Worm (Caenorhabditis elegans) whole organism, early embryonic: ENCODE results near the gene F14F8.14.

ENCODE experiments used
- ama-1 ChIP-seq: fragments of 150-350 bp; optimal IDR thresholded peaks from 2 replicates; lab custom pipeline; 2014
- ceh-36 ChIP-seq: sonication (generic microtip); optimal IDR thresholded peaks from 2 replicates; lab custom pipeline; 2016; ENCODE audit warnings: missing genetic modification characterization, inconsistent platforms, missing compliant biosample characterization
- ets-7 ChIP-seq: sonication (generic microtip); optimal IDR thresholded peaks from 2 replicates; lab custom pipeline; 2016; ENCODE audit warnings: missing genotype, missing genetic modification characterization, missing compliant biosample characterization
- hmg-4 ChIP-seq: fragments of 200-800 bp; sonication (Bioruptor generic); optimal IDR thresholded peaks from 2 replicates; lab custom pipeline; 2018; ENCODE audit warnings: mild to moderate bottlenecking, missing genetic modification characterization, missing compliant biosample characterization
- scrt-1 ChIP-seq: fragments of 200-800 bp; sonication (Bioruptor generic); IDR thresholded peaks from 2 replicates; pipeline ENCODE4 v1.3.6; 2022; ENCODE audit warnings: missing genetic modification characterization, missing compliant biosample characterization
- tbx-11 ChIP-seq: fragments of 200-800 bp; sonication (Bioruptor generic); IDR thresholded peaks from 2 replicates; pipeline ENCODE4 v1.3.6; 2022; ENCODE audit warnings: missing genetic modification characterization, missing compliant biosample characterization

- TF ChIP-seq ceh-36 (no peak), scrt-1 (GFP tag; lab: Robert Waterston, UW) (no peak), tbx-11 (GFP tag; lab: Robert Waterston, UW) (no peak), ama-1 (no peak), ets-7 (tag; lab: Kevin White, UChicago) (no peak), hmg-4 (no peak)
Observed at ce11 chrV:16629600-16629999, 36.9 kb downstream of the F14F8.14 start, which contains the start of gene srd-21.
